Worm (Caenorhabditis elegans): ENCODE measurements around the gene taf-6.1.

- TF ChIP-seq ztf-26 (tag; optimal IDR thresholded peaks at IDR 0.05) = no peak
- no peak for TF ChIP-seq ZK185.1 (tag; optimal IDR thresholded peaks at IDR 0.05; ENCODE audit: poor library complexity, severe bottlenecking)
- TF ChIP-seq egrh-3 (GFP tag; IDR thresholded peaks at IDR 0.05) = no peak
- TF ChIP-seq hrde-1 (tag; optimal IDR thresholded peaks at IDR 0.05; ENCODE audit: borderline replicate concordance) = no peak
- no peak for TF ChIP-seq madf-6 (GFP tag; IDR thresholded peaks at IDR 0.05)
- no peak for TF ChIP-seq die-1 (tag; optimal IDR thresholded peaks at IDR 0.05)
- TF ChIP-seq F49E8.2 (tag; optimal IDR thresholded peaks at IDR 0.05; ENCODE audit: insufficient read depth) = no peak
Observed at ce11 chrII:1131367-1131766, 3.6 kb downstream of the taf-6.1 start.
